Worm (Caenorhabditis elegans): ENCODE results near the gene col-155.

DNA sequence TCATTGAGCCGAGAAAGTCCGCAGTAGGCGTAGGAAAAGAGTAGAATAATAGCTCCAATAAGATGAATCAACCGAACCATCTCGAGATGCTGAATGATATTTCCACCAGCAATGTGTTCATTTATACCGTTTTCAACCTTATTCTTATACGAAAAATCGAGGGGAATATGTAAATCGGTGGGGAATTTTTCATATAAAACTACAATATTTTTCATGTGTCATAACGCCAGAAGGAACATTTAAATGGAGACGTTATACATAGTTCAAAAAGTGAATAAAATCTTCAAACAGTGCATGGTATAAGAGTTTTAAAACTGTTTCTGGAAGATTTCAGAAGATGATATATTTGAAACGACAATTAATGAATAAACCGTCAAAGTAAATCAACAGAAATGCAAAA lies 12.9 kb upstream of the col-155 start, which contains the start of gene nas-19:
- no peak for TF ChIP-seq jun-1 (tag; optimal IDR thresholded peaks at IDR 0.05)
- TF ChIP-seq fkh-8 (tag; optimal IDR thresholded peaks at IDR 0.05): no peak
